Worm (Caenorhabditis elegans) whole organism, L4 larva: ENCODE measurements around the gene col-74.

Experiments
- gei-8 ChIP-seq: fragments of 200-800 bp; sonication (Bioruptor generic); optimal IDR thresholded peaks from 2 replicates; lab custom pipeline; 2018; ENCODE audit warnings: mild to moderate bottlenecking, missing genetic modification characterization, missing compliant biosample characterization
- lir-3 ChIP-seq: sonication (generic microtip); optimal IDR thresholded peaks from 2 replicates; lab custom pipeline; 2016; ENCODE audit warnings: mild to moderate bottlenecking, missing genetic modification characterization, missing compliant biosample characterization
- nhr-6 ChIP-seq: fragments of 150-350 bp; optimal IDR thresholded peaks from 2 replicates; lab custom pipeline; 2014; ENCODE audit warnings: missing biosample characterization, missing genetic modification characterization
- zip-2 ChIP-seq: fragments of 150-350 bp; optimal IDR thresholded peaks from 2 replicates; lab custom pipeline; 2014; ENCODE audit warnings: missing biosample characterization, missing genetic modification characterization

DNA sequence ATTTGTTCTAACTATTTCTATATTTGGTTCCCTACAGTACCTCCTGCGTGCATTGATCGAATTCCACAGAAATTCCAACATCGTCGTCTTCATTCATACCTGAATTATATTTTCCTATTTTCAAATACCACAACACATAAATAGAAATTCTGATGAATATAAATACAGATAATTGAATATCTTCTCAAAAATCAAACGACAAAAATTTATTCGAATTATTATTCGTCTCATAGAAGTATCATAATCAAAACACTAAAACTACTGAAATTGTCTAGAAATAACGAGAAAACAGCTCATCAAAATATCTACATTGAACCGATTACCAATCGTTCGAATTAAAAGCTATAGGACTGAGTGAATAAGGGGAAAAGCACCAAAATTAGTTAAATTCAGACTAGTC lies 3.0 kb downstream of the col-74 start, which contains the start of gene gtap-1:
- no peak for TF ChIP-seq gei-8 (GFP tag; lab: Kevin White, UChicago)
- TF ChIP-seq nhr-6 (tag; lab: Kevin White, UChicago), result no peak
- TF ChIP-seq zip-2 (tag; lab: Kevin White, UChicago), result no peak
- TF ChIP-seq lir-3 (tag; lab: Kevin White, UChicago), result no peak
